Fruit fly (Drosophila melanogaster) whole organism, wandering third instar larva: ENCODE measurements around the gene CG31909.

ENCODE experiments used
- Abd-B ChIP-seq: fragments of >200 bp; optimal IDR thresholded peaks from 2 replicates; lab custom pipeline; 2017; ENCODE audit warnings: missing biosample characterization, missing genetic modification characterization
- CG9705 ChIP-seq: fragments of 200-800 bp; sonication (Bioruptor generic); optimal IDR thresholded peaks from 2 replicates; lab custom pipeline; 2018; ENCODE audit warnings: missing biosample characterization, mild to moderate bottlenecking, missing genetic modification characterization
- CrebA ChIP-seq: fragments of 200-800 bp; sonication (Bioruptor generic); optimal IDR thresholded peaks from 2 replicates; lab custom pipeline; 2016; ENCODE audit warnings: missing biosample characterization, mild to moderate bottlenecking, missing genetic modification characterization, borderline replicate concordance
- Dif ChIP-seq: fragments of 200-275, 200-300 bp; sonication (Bioruptor generic); optimal IDR thresholded peaks from 2 replicates; lab custom pipeline; 2018; ENCODE audit warnings: missing biosample characterization, missing genetic modification characterization; ENCODE audit not compliant: partially characterized antibody
- GATAd ChIP-seq: sonication (Bioruptor generic); optimal IDR thresholded peaks from 2 replicates; lab custom pipeline; 2016; ENCODE audit warnings: missing biosample characterization, missing genetic modification characterization
- HLH106 ChIP-seq: fragments of 200-800 bp; optimal IDR thresholded peaks from 3 replicates; lab custom pipeline; 2019; ENCODE audit warnings: missing biosample characterization, mild to moderate bottlenecking, missing genetic modification characterization, moderate library complexity
- Hnf4 ChIP-seq: fragments of 200-800 bp; sonication (Bioruptor generic); optimal IDR thresholded peaks from 2 replicates; lab custom pipeline; 2016; ENCODE audit warnings: missing biosample characterization, mild to moderate bottlenecking, missing genetic modification characterization
- Hr78 ChIP-seq: fragments of >200 bp; optimal IDR thresholded peaks from 2 replicates; lab custom pipeline; 2017; ENCODE audit warnings: missing biosample characterization, missing genetic modification characterization
- Hr83 ChIP-seq: fragments of 200-300 bp; sonication (Bioruptor generic); optimal IDR thresholded peaks from 2 replicates; lab custom pipeline; 2016; ENCODE audit warnings: missing biosample characterization, mild to moderate bottlenecking, missing genetic modification characterization, moderate library complexity; ENCODE audit not compliant: poor library complexity, severe bottlenecking
- Jra ChIP-seq: sonication (Bioruptor generic); optimal IDR thresholded peaks from 2 replicates; lab custom pipeline; 2016; ENCODE audit warnings: missing biosample characterization, missing genetic modification characterization
- Mio ChIP-seq: sonication (Bioruptor generic); optimal IDR thresholded peaks from 2 replicates; lab custom pipeline; 2016; ENCODE audit warnings: missing biosample characterization, missing genetic modification characterization
- Myc ChIP-seq: fragments of >200 bp; optimal IDR thresholded peaks from 2 replicates; lab custom pipeline; 2017
- N ChIP-seq: fragments of >200 bp; optimal IDR thresholded peaks from 2 replicates; lab custom pipeline; 2018; ENCODE audit warnings: missing biosample characterization, missing external identifiers, missing genetic modification characterization
- OdsH ChIP-seq: fragments of 200-800 bp; sonication (Bioruptor generic); optimal IDR thresholded peaks from 2 replicates; lab custom pipeline; 2016; ENCODE audit warnings: missing biosample characterization, mild to moderate bottlenecking, missing genetic modification characterization
- Rel ChIP-seq, 2 experiments: fragments of 200-800 bp; sonication (Bioruptor generic) in 1 of 2; optimal IDR thresholded peaks; 2 replicates in 1 of 2; 3 replicates in 1 of 2; lab custom pipeline; 2016 to 2019; ENCODE audit warnings: mild to moderate bottlenecking in 2 of 2, missing biosample characterization in 2 of 2, missing genetic modification characterization in 2 of 2, moderate library complexity in 1 of 2
- Sp1 ChIP-seq: fragments of 200-800 bp; sonication (Bioruptor generic); optimal IDR thresholded peaks from 3 replicates; lab custom pipeline; 2019; ENCODE audit warnings: missing biosample characterization, mild to moderate bottlenecking, missing genetic modification characterization, moderate library complexity
- Vsx2 ChIP-seq: fragments of 200-300, 225-300 bp; sonication (Bioruptor generic); optimal IDR thresholded peaks from 2 replicates; lab custom pipeline; 2018; ENCODE audit warnings: missing biosample characterization, missing genetic modification characterization; ENCODE audit not compliant: partially characterized antibody
- br ChIP-seq: fragments of 200-800 bp; sonication (Bioruptor generic); optimal IDR thresholded peaks from 2 replicates; lab custom pipeline; 2016; ENCODE audit warnings: missing biosample characterization, missing genetic modification characterization
- brk ChIP-seq: fragments of 200-800 bp; sonication (Bioruptor generic); optimal IDR thresholded peaks from 2 replicates; lab custom pipeline; 2016; ENCODE audit warnings: missing biosample characterization, mild to moderate bottlenecking, missing genetic modification characterization
- dl ChIP-seq, 2 experiments: fragments of 175-275, 200-275 bp in 1 of 2; fragments of 200-275 bp in 1 of 2; sonication (Bioruptor generic); optimal IDR thresholded peaks; lab custom pipeline; 2018; ENCODE audit warnings: mild to moderate bottlenecking in 2 of 2, missing biosample characterization in 2 of 2, missing genetic modification characterization in 2 of 2, moderate library complexity in 2 of 2; ENCODE audit not compliant: partially characterized antibody in 2 of 2, insufficient read depth in 1 of 2
- dmrt93B ChIP-seq: fragments of 200-800 bp; sonication (Bioruptor generic); optimal IDR thresholded peaks from 2 replicates; lab custom pipeline; 2018; ENCODE audit warnings: missing biosample characterization, mild to moderate bottlenecking, missing genetic modification characterization
- dsf ChIP-seq: sonication (Bioruptor generic); optimal IDR thresholded peaks from 2 replicates; lab custom pipeline; 2016; ENCODE audit warnings: missing biosample characterization, missing genetic modification characterization, borderline replicate concordance
- ey ChIP-seq: fragments of 200-800 bp; sonication (Bioruptor generic); optimal IDR thresholded peaks from 2 replicates; lab custom pipeline; 2016; ENCODE audit warnings: missing biosample characterization, missing genetic modification characterization
- foxo ChIP-seq, 2 experiments: fragments of 200-800 bp; sonication (Bioruptor generic); optimal IDR thresholded peaks; 2 replicates in 1 of 2; 3 replicates in 1 of 2; lab custom pipeline; 2016 to 2017; ENCODE audit warnings: missing biosample characterization in 2 of 2, missing genetic modification characterization in 2 of 2
- fru ChIP-seq: fragments of 200-800 bp; sonication (Bioruptor generic); optimal IDR thresholded peaks from 3 replicates; lab custom pipeline; 2016; ENCODE audit warnings: missing biosample characterization, mild to moderate bottlenecking, missing genetic modification characterization
- h ChIP-seq: fragments of 200-800 bp; sonication (Bioruptor generic); optimal IDR thresholded peaks from 3 replicates; lab custom pipeline; 2016; ENCODE audit warnings: missing biosample characterization, mild to moderate bottlenecking, missing genetic modification characterization
- jim ChIP-seq: fragments of 175-275, 200-325 bp; sonication (Bioruptor generic); optimal IDR thresholded peaks from 2 replicates; lab custom pipeline; 2016; ENCODE audit warnings: missing biosample characterization, mild to moderate bottlenecking, missing genetic modification characterization
- lola ChIP-seq: fragments of >200 bp; optimal IDR thresholded peaks from 2 replicates; lab custom pipeline; 2017; ENCODE audit warnings: missing biosample characterization, missing genetic modification characterization
- pan ChIP-seq: fragments of >200 bp; optimal IDR thresholded peaks from 2 replicates; lab custom pipeline; 2017
- rgr ChIP-seq: fragments of 200-800 bp; sonication (Bioruptor generic); optimal IDR thresholded peaks from 3 replicates; lab custom pipeline; 2016; ENCODE audit warnings: missing biosample characterization, mild to moderate bottlenecking, missing genetic modification characterization
- sage ChIP-seq: fragments of 200-800 bp; sonication (Bioruptor generic); optimal IDR thresholded peaks from 2 replicates; lab custom pipeline; 2016; ENCODE audit warnings: missing biosample characterization, mild to moderate bottlenecking, missing genetic modification characterization
- sv ChIP-seq: fragments of 200-800 bp; sonication (Bioruptor generic); optimal IDR thresholded peaks from 3 replicates; lab custom pipeline; 2016; ENCODE audit warnings: missing biosample characterization, missing genetic modification characterization
- tai ChIP-seq: sonication (Bioruptor generic); optimal IDR thresholded peaks from 2 replicates; lab custom pipeline; 2016; ENCODE audit warnings: missing biosample characterization, missing genetic modification characterization
- usp ChIP-seq: fragments of >200 bp; optimal IDR thresholded peaks from 2 replicates; lab custom pipeline; 2017; ENCODE audit warnings: missing biosample characterization, missing genetic modification characterization
- woc ChIP-seq: sonication (Bioruptor generic); optimal IDR thresholded peaks from 2 replicates; lab custom pipeline; 2016; ENCODE audit warnings: missing biosample characterization, mild to moderate bottlenecking, missing genetic modification characterization

CG31909 gene

dm6 chr2L:7257212-7257611 is at the start of gene CG31909:
Gene CG31909 (plus strand): TSS chr2L:7257512.
- TF ChIP-seq Myc (lab: Kevin White, UChicago) = no peak
- no peak for TF ChIP-seq dmrt93B (GFP tag; lab: Kevin White, UChicago)

DNA sequence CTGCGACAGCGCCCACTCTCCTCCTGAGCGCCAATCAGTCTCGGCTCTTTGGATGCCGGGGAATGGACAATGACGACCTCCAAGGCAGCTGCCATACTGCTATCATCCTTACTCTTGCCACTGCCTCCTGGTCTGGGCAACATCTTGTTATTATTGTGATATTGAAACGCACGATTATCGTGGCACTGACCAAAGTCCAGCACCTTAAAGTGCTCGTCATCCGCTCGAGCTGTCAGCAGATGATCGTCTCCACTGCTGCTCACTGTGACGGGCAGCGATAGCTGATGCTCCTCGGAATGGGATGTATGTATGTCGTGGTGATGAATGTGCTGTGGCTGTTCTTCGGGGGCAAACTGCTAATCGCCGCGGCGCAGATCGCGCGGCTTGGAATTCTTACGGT is 49.7 kb upstream of the CG31909 start:
- TF ChIP-seq Rel (GFP tag; optimal IDR thresholded peaks at IDR 0.05; lab: Kevin White, UChicago) (no peak), Rel (tag; optimal IDR thresholded peaks at IDR 0.05; lab: Kevin White, UChicago) (no peak), CG9705 (GFP tag; lab: Kevin White, UChicago) (no peak), woc (GFP tag; lab: Kevin White, UChicago) (no peak), usp (no peak), N (GFP tag; lab: Kevin White, UChicago) (no peak), HLH106 (tag; lab: Kevin White, UChicago) (no peak), Vsx2 (GFP tag; lab: Kevin White, UChicago) (no peak), ey (GFP tag; lab: Kevin White, UChicago) (no peak), foxo (GFP tag; optimal IDR thresholded peaks at IDR 0.05; lab: Kevin White, UChicago) (no peak), sage (no peak), OdsH (no peak)

dm6 chr2L:7213532-7213931 is 43.8 kb upstream of the CG31909 start:
- TF ChIP-seq dsf (no peak), N (GFP tag; lab: Kevin White, UChicago) (no peak), jim (GFP tag; lab: Kevin White, UChicago) (no peak), lola (GFP tag; lab: Kevin White, UChicago) (no peak), h (GFP tag; lab: Kevin White, UChicago) (no peak), Abd-B (no peak), tai (GFP tag; lab: Kevin White, UChicago) (no peak)
- TF ChIP-seq, all 38 proteins: peak for 0

dm6 chr2L:7214885-7215284 is 42.4 kb upstream of the CG31909 start:
- TF ChIP-seq rgr (GFP tag; lab: Kevin White, UChicago) (no peak), brk (GFP tag; lab: Kevin White, UChicago) (peak; percentile 2)
- TF ChIP-seq, all 38 proteins: peak for 1

dm6 chr2L:7215657-7216056 is 41.7 kb upstream of the CG31909 start:
- TF ChIP-seq jim (GFP tag; lab: Kevin White, UChicago) = no peak
- TF ChIP-seq foxo (GFP tag; optimal IDR thresholded peaks at IDR 0.05; lab: Kevin White, UChicago) = no peak
- TF ChIP-seq, all 38 proteins: peak for 0

dm6 chr2L:7216272-7216671 is 41.0 kb upstream of the CG31909 start:
- TF ChIP-seq Vsx2 (GFP tag; lab: Kevin White, UChicago) (no peak), dl (GFP tag; optimal IDR thresholded peaks at IDR 0.05; lab: Kevin White, UChicago; ENCODE audit: insufficient read depth in 1 of 2, partially characterized antibody in 2 of 2) (no peak), Hnf4 (GFP tag; lab: Kevin White, UChicago) (no peak), sv (GFP tag; lab: Kevin White, UChicago) (no peak), OdsH (no peak), Dif (no peak), CG9705 (GFP tag; lab: Kevin White, UChicago) (no peak), rgr (GFP tag; lab: Kevin White, UChicago) (no peak), fru (GFP tag; lab: Kevin White, UChicago) (no peak), h (GFP tag; lab: Kevin White, UChicago) (no peak), dmrt93B (GFP tag; lab: Kevin White, UChicago) (no peak)

dm6 chr2L:7217059-7217458 is 40.3 kb upstream of the CG31909 start:
- TF ChIP-seq N (GFP tag; lab: Kevin White, UChicago) = no peak
- no peak for TF ChIP-seq rgr (GFP tag; lab: Kevin White, UChicago)
- no peak for TF ChIP-seq Myc (lab: Kevin White, UChicago)
- no peak for TF ChIP-seq sage
- TF ChIP-seq br (GFP tag; lab: Kevin White, UChicago) = no peak
- no peak for TF ChIP-seq lola (GFP tag; lab: Kevin White, UChicago)
- no peak for TF ChIP-seq Mio (GFP tag; lab: Kevin White, UChicago)
- no peak for TF ChIP-seq dmrt93B (GFP tag; lab: Kevin White, UChicago)
- TF ChIP-seq dsf = no peak
- TF ChIP-seq GATAd (GFP tag; lab: Kevin White, UChicago) = no peak
- no peak for TF ChIP-seq CrebA
- TF ChIP-seq h (GFP tag; lab: Kevin White, UChicago) = no peak
- TF ChIP-seq Hr78 (GFP tag; lab: Kevin White, UChicago) = no peak
- no peak for TF ChIP-seq CG9705 (GFP tag; lab: Kevin White, UChicago)
- TF ChIP-seq sv (GFP tag; lab: Kevin White, UChicago) = no peak
- TF ChIP-seq Jra (GFP tag; lab: Kevin White, UChicago) = no peak
- no peak for TF ChIP-seq pan (lab: Kevin White, UChicago)
- TF ChIP-seq Hr83 = no peak
- no peak for TF ChIP-seq Hnf4 (GFP tag; lab: Kevin White, UChicago)
- TF ChIP-seq Sp1 (GFP tag; lab: Kevin White, UChicago) = no peak
